Fruit fly (Drosophila melanogaster) whole organism, embryonic: ENCODE results near the gene CG7173.
A peak's percentile ranks its signal among the peaks of the same experiment; 100 is the strongest.

Source experiments
- C15 ChIP-seq: fragments of 200-800 bp; sonication (Bioruptor generic); IDR thresholded peaks from 3 replicates; pipeline ENCODE4 v1.3.6; 2022; ENCODE audit warnings: missing biosample characterization, missing genetic modification characterization
- CG12659 ChIP-seq: fragments of 200-800 bp; sonication (Bioruptor generic); optimal IDR thresholded peaks from 3 replicates; lab custom pipeline; 2017; ENCODE audit warnings: mild to moderate bottlenecking, missing biosample characterization, missing genetic modification reagents, missing genetic modification characterization
- CG12744 ChIP-seq: fragments of 200-800 bp; sonication (Bioruptor generic); optimal IDR thresholded peaks from 2 replicates; lab custom pipeline; 2016; ENCODE audit warnings: missing biosample characterization, missing genetic modification characterization
- CG17612 ChIP-seq: fragments of 200-800 bp; sonication (Bioruptor generic); IDR thresholded peaks from 2 replicates; pipeline ENCODE4 v1.3.6; 2022; ENCODE audit warnings: missing biosample characterization, missing genetic modification characterization
- CG18764 ChIP-seq: fragments of 200-800 bp; sonication (Bioruptor generic); optimal IDR thresholded peaks from 3 replicates; lab custom pipeline; 2016; ENCODE audit warnings: missing biosample characterization, missing genetic modification characterization
- CG2129 ChIP-seq: fragments of 200-800 bp; sonication (Bioruptor generic); IDR thresholded peaks from 2 replicates; pipeline ENCODE4 v1.3.6; 2022; ENCODE audit warnings: missing biosample characterization, missing genetic modification characterization; ENCODE audit not compliant: partially characterized antibody
- CG30403 ChIP-seq: fragments of 200-800 bp; sonication (Bioruptor generic); optimal IDR thresholded peaks from 3 replicates; lab custom pipeline; 2016; ENCODE audit warnings: missing biosample characterization, missing genetic modification characterization
- CG31388 ChIP-seq: fragments of 200-800 bp; sonication (Bioruptor generic); optimal IDR thresholded peaks from 2 replicates; lab custom pipeline; 2016; ENCODE audit warnings: missing biosample characterization, missing genetic modification characterization
- CG3407 ChIP-seq: fragments of 200-800 bp; sonication (Bioruptor generic); optimal IDR thresholded peaks from 2 replicates; lab custom pipeline; 2018; ENCODE audit warnings: missing biosample characterization, mild to moderate bottlenecking, missing genetic modification characterization
- CG34224 ChIP-seq: fragments of 200-800 bp; sonication (Bioruptor generic); IDR thresholded peaks from 3 replicates; pipeline ENCODE4 v1.3.6; 2022; ENCODE audit warnings: missing biosample characterization, missing genetic modification characterization; ENCODE audit not compliant: partially characterized antibody
- CG3995 ChIP-seq: fragments of 200-800 bp; sonication (Bioruptor generic); optimal IDR thresholded peaks from 3 replicates; lab custom pipeline; 2016; ENCODE audit warnings: missing biosample characterization, missing genetic modification characterization
- CG6854 ChIP-seq: fragments of 200-800 bp; sonication (Bioruptor generic); optimal IDR thresholded peaks from 3 replicates; lab custom pipeline; 2017; ENCODE audit warnings: missing biosample characterization, mild to moderate bottlenecking, missing genetic modification characterization
- CG7372 ChIP-seq: fragments of 200-800 bp; sonication (Bioruptor generic); IDR thresholded peaks from 2 replicates; pipeline ENCODE4 v1.3.6; 2022; ENCODE audit warnings: missing biosample characterization, missing genetic modification characterization
- CG8290 ChIP-seq, 3 experiments: fragments of 200-800 bp; sonication (Bioruptor generic); optimal IDR thresholded peaks; 2 replicates each; lab custom pipeline; 2016 to 2019; ENCODE audit warnings: missing biosample characterization in 3 of 3, missing genetic modification characterization in 3 of 3, mild to moderate bottlenecking in 2 of 3, moderate library complexity in 1 of 3
- Camta ChIP-seq: fragments of 200-800 bp; sonication (Bioruptor generic); optimal IDR thresholded peaks from 2 replicates; lab custom pipeline; 2016; ENCODE audit warnings: missing biosample characterization, missing genetic modification characterization
- E2f1 ChIP-seq: fragments of 200-800 bp; sonication (Bioruptor generic); IDR thresholded peaks from 2 replicates; pipeline ENCODE4 v1.3.6; 2022; ENCODE audit warnings: missing biosample characterization, missing genetic modification characterization
- H2.0 ChIP-seq: fragments of 200-800 bp; sonication (Bioruptor generic); IDR thresholded peaks from 2 replicates; pipeline ENCODE4 v1.3.6; 2022; ENCODE audit warnings: missing biosample characterization, missing genetic modification characterization
- Hey ChIP-seq: fragments of 200-800 bp; sonication (Bioruptor generic); optimal IDR thresholded peaks from 3 replicates; lab custom pipeline; 2018; ENCODE audit warnings: missing biosample characterization, mild to moderate bottlenecking, missing genetic modification characterization
- Hr51 ChIP-seq, 2 experiments: fragments of 200-800 bp; sonication (Bioruptor generic); optimal IDR thresholded peaks; 2 replicates in 1 of 2; 3 replicates in 1 of 2; lab custom pipeline; 2016 to 2018; ENCODE audit warnings: missing biosample characterization in 2 of 2, missing genetic modification characterization in 2 of 2, mild to moderate bottlenecking in 1 of 2, moderate library complexity in 1 of 2
- Jarid2 ChIP-seq: fragments of 200-800 bp; sonication (Bioruptor generic); optimal IDR thresholded peaks from 3 replicates; lab custom pipeline; 2017; ENCODE audit warnings: mild to moderate bottlenecking, missing biosample characterization, missing genetic modification reagents, missing genetic modification characterization
- Lhr ChIP-seq: fragments of 200-800 bp; sonication (Bioruptor generic); optimal IDR thresholded peaks from 3 replicates; lab custom pipeline; 2017; ENCODE audit warnings: mild to moderate bottlenecking, missing biosample characterization, missing genetic modification reagents, missing genetic modification characterization
- MTF-1 ChIP-seq: fragments of 200-800 bp; sonication (Bioruptor generic); optimal IDR thresholded peaks from 2 replicates; lab custom pipeline; 2018; ENCODE audit warnings: missing biosample characterization, mild to moderate bottlenecking, missing genetic modification characterization, borderline replicate concordance
- NfI ChIP-seq: fragments of 200-800 bp; sonication (Bioruptor generic); optimal IDR thresholded peaks from 3 replicates; lab custom pipeline; 2018; ENCODE audit warnings: missing biosample characterization, mild to moderate bottlenecking, missing genetic modification characterization, moderate library complexity
- Poxn ChIP-seq: fragments of 200-800 bp; sonication (Bioruptor generic); IDR thresholded peaks from 2 replicates; pipeline ENCODE4 v1.3.6; 2022; ENCODE audit warnings: missing biosample characterization, missing genetic modification characterization
- Side ChIP-seq: fragments of 200-800 bp; sonication (Bioruptor generic); optimal IDR thresholded peaks from 2 replicates; lab custom pipeline; 2016; ENCODE audit warnings: missing biosample characterization, missing genetic modification characterization
- Sox102F ChIP-seq: fragments of 200-800 bp; sonication (Bioruptor generic); optimal IDR thresholded peaks from 2 replicates; lab custom pipeline; 2018; ENCODE audit warnings: missing biosample characterization, mild to moderate bottlenecking, missing genetic modification characterization, moderate library complexity
- Stat92E ChIP-seq, 3 experiments: fragments of >200 bp in 2 of 3; fragments of 200-800 bp in 1 of 3; sonication (Bioruptor generic) in 1 of 3; optimal IDR thresholded peaks; 2 replicates each; lab custom pipeline; 2017 to 2019; ENCODE audit warnings: missing biosample characterization in 3 of 3, missing genetic modification characterization in 3 of 3, mild to moderate bottlenecking in 1 of 3, moderate library complexity in 1 of 3
- az2 ChIP-seq: fragments of 200-800 bp; sonication (Bioruptor generic); optimal IDR thresholded peaks from 3 replicates; lab custom pipeline; 2016; ENCODE audit warnings: missing biosample characterization, missing genetic modification characterization
- bcd ChIP-seq: fragments of 200-800 bp; sonication (Bioruptor generic); optimal IDR thresholded peaks from 2 replicates; lab custom pipeline; 2017; ENCODE audit warnings: missing biosample characterization, mild to moderate bottlenecking, missing genetic modification characterization
- cas ChIP-seq: fragments of 200-800 bp; sonication (Bioruptor generic); IDR thresholded peaks from 2 replicates; pipeline ENCODE4 v1.3.6; 2022; ENCODE audit warnings: missing biosample characterization, missing genetic modification characterization
- crol ChIP-seq: fragments of 200-800 bp; sonication (Bioruptor generic); IDR thresholded peaks from 2 replicates; pipeline ENCODE4 v1.3.6; 2022; ENCODE audit warnings: missing biosample characterization, missing genetic modification characterization
- eyg ChIP-seq: fragments of 200-800 bp; sonication (Bioruptor generic); optimal IDR thresholded peaks from 3 replicates; lab custom pipeline; 2016; ENCODE audit warnings: missing biosample characterization, missing genetic modification characterization
- fru ChIP-seq: fragments of >200 bp; optimal IDR thresholded peaks from 2 replicates; lab custom pipeline; 2017
- hkb ChIP-seq, 2 experiments: fragments of 200-800 bp in 1 of 2; fragments of >200 bp in 1 of 2; sonication (Bioruptor generic) in 1 of 2; IDR thresholded peaks in 1 of 2; optimal IDR thresholded peaks in 1 of 2; 2 replicates each; pipeline versions ENCODE4 v1.3.6 to Lab custom; 2017 to 2022; ENCODE audit warnings: missing biosample characterization in 1 of 2, missing genetic modification characterization in 1 of 2
- jigr1 ChIP-seq: fragments of 200-800 bp; sonication (Bioruptor generic); IDR thresholded peaks from 3 replicates; pipeline ENCODE4 v1.3.6; 2022; ENCODE audit warnings: missing biosample characterization, missing genetic modification characterization
- kah ChIP-seq: fragments of 200-800 bp; sonication (Bioruptor generic); optimal IDR thresholded peaks from 2 replicates; lab custom pipeline; 2018; ENCODE audit warnings: missing biosample characterization, mild to moderate bottlenecking, missing genetic modification characterization
- onecut ChIP-seq: fragments of 200-800 bp; sonication (Bioruptor generic); IDR thresholded peaks from 2 replicates; pipeline ENCODE4 v1.3.6; 2022; ENCODE audit warnings: missing biosample characterization, missing genetic modification characterization
- pan ChIP-seq, 4 experiments: fragments of >200 bp in 3 of 4; fragments of 200-800 bp in 1 of 4; sonication (Bioruptor generic) in 1 of 4; optimal IDR thresholded peaks in 3 of 4; IDR thresholded peaks in 1 of 4; 2 replicates each; pipeline versions ENCODE4 v1.3.6 to Lab custom; 2017 to 2022; ENCODE audit warnings: missing biosample characterization in 2 of 4, missing genetic modification characterization in 2 of 4, mixed read lengths in 1 of 4
- pros ChIP-seq: fragments of 200-800 bp; sonication (Bioruptor generic); optimal IDR thresholded peaks from 3 replicates; lab custom pipeline; 2019; ENCODE audit warnings: missing biosample characterization, mild to moderate bottlenecking, missing genetic modification characterization, moderate library complexity
- ro ChIP-seq: fragments of 200-800 bp; sonication (Bioruptor generic); IDR thresholded peaks from 2 replicates; pipeline ENCODE4 v1.3.6; 2022; ENCODE audit warnings: missing biosample characterization, missing genetic modification characterization
- sd ChIP-seq: fragments of 200-800 bp; sonication (Bioruptor generic); optimal IDR thresholded peaks from 3 replicates; lab custom pipeline; 2018; ENCODE audit warnings: missing biosample characterization, mild to moderate bottlenecking, missing genetic modification characterization, moderate library complexity
- slp2 ChIP-seq: fragments of 200-800 bp; sonication (Bioruptor generic); optimal IDR thresholded peaks from 2 replicates; lab custom pipeline; 2016; ENCODE audit warnings: missing biosample characterization, missing genetic modification characterization
- stc ChIP-seq: fragments of 200-800 bp; sonication (Bioruptor generic); IDR thresholded peaks from 2 replicates; pipeline ENCODE4 v1.3.6; 2022; ENCODE audit warnings: missing biosample characterization, missing genetic modification characterization
- tna ChIP-seq: fragments of 200-800 bp; sonication (Bioruptor generic); IDR thresholded peaks from 2 replicates; pipeline ENCODE4 v1.3.6; 2022; ENCODE audit warnings: missing biosample characterization, missing genetic modification characterization; ENCODE audit not compliant: partially characterized antibody
- trh ChIP-seq: fragments of 200-800 bp; sonication (Bioruptor generic); optimal IDR thresholded peaks from 2 replicates; lab custom pipeline; 2016; ENCODE audit warnings: missing biosample characterization, missing genetic modification characterization
- tup ChIP-seq: fragments of 200-800 bp; sonication (Bioruptor generic); optimal IDR thresholded peaks from 2 replicates; lab custom pipeline; 2016; ENCODE audit warnings: missing biosample characterization, mild to moderate bottlenecking, missing genetic modification characterization, moderate library complexity
- wdn ChIP-seq: fragments of 200-800 bp; sonication (Bioruptor generic); IDR thresholded peaks from 2 replicates; pipeline ENCODE4 v1.3.6; 2022; ENCODE audit warnings: missing biosample characterization, missing genetic modification characterization
- z ChIP-seq: fragments of 200-800 bp; sonication (Bioruptor generic); IDR thresholded peaks from 3 replicates; pipeline ENCODE4 v1.3.6; 2022; ENCODE audit warnings: missing biosample characterization, missing genetic modification characterization

CG7173 gene

dm6 chr3L:21568848-21569372, 10.9 kb upstream of the CG7173 start, which contains the start of the genes CRIF and SMC5 (continued):
- TF ChIP-seq CG12744 (peak; percentile 14), CG6854 (no peak), Lhr (GFP tag; lab: Kevin White, UChicago) (peak; percentile 24), bcd (GFP tag; lab: Kevin White, UChicago) (no peak), Poxn (GFP tag; lab: Robert Waterston, UW) (no peak), C15 (GFP tag; lab: Robert Waterston, UW) (0 out of 3 replicates have a peak, but pooled peaks have one; percentile 28), pros (GFP tag; lab: Kevin White, UChicago) (no peak), Sox102F (GFP tag; lab: Kevin White, UChicago) (no peak), Stat92E (GFP tag; optimal IDR thresholded peaks at IDR 0.05; lab: Kevin White, UChicago) (peak in 1 of 3 experiments; percentile 72), MTF-1 (GFP tag; lab: Kevin White, UChicago) (no peak), E2f1 (peak; percentile 44; the same call in 1 of the 2 replicates), ro (GFP tag; lab: Robert Waterston, UW) (no peak), stc (GFP tag; lab: Robert Waterston, UW) (peak; percentile 26; the same call in 1 of the 2 replicates), pan (optimal IDR thresholded peaks at IDR 0.05; lab: Kevin White, UChicago) (no peak), pan (GFP tag; optimal IDR thresholded peaks at IDR 0.05 in 1 of 2, IDR thresholded peaks at IDR 0.05 in 1 of 2) (peak in 1 of 2 experiments; percentile 53), CG12659 (GFP tag; lab: Kevin White, UChicago) (peak; percentile 79), Jarid2 (GFP tag; lab: Kevin White, UChicago) (no peak), NfI (GFP tag; lab: Kevin White, UChicago) (no peak), fru (lab: Kevin White, UChicago) (no peak), CG3995 (GFP tag; lab: Kevin White, UChicago) (peak; percentile 34), z (GFP tag; lab: Robert Waterston, UW) (no peak), hkb (optimal IDR thresholded peaks at IDR 0.05; lab: Kevin White, UChicago) (no peak), hkb (GFP tag; IDR thresholded peaks at IDR 0.05; lab: Robert Waterston, UW) (0 out of 2 replicates have a peak, but pooled peaks have one; percentile 21), Side (GFP tag; lab: Kevin White, UChicago) (peak; percentile 46), CG30403 (GFP tag; lab: Kevin White, UChicago) (peak; percentile 89), CG18764 (GFP tag; lab: Kevin White, UChicago) (peak; percentile 99), tup (no peak), CG3407 (no peak), Hr51 (GFP tag; optimal IDR thresholded peaks at IDR 0.05; lab: Kevin White, UChicago) (peak in 1 of 2 experiments; percentile 61), trh (GFP tag; lab: Kevin White, UChicago) (no peak), kah (GFP tag; lab: Kevin White, UChicago) (no peak), Hey (no peak), CG7372 (GFP tag; lab: Robert Waterston, UW) (peak; percentile 15; the same call in 1 of the 2 replicates), slp2 (GFP tag; lab: Kevin White, UChicago) (peak; percentile 68), sd (tag; lab: Kevin White, UChicago) (no peak), CG17612 (GFP tag; lab: Robert Waterston, UW) (no peak), tna (GFP tag; lab: Robert Waterston, UW) (no peak), eyg (GFP tag; lab: Kevin White, UChicago) (peak; percentile 24), cas (GFP tag; lab: Robert Waterston, UW) (no peak), crol (no peak), H2.0 (GFP tag; lab: Robert Waterston, UW) (peak; percentile 22; the same call in 1 of the 2 replicates), CG34224 (GFP tag; lab: Robert Waterston, UW) (no peak), az2 (GFP tag; lab: Kevin White, UChicago) (peak; percentile 67), CG2129 (GFP tag; lab: Robert Waterston, UW) (no peak), onecut (no peak; the same call in none of the 2 replicates), Camta (GFP tag; lab: Kevin White, UChicago) (peak; percentile 54), jigr1 (peak; percentile 39; the same call in 1 of the 3 replicates), wdn (no peak), CG8290 (GFP tag; optimal IDR thresholded peaks at IDR 0.05; lab: Kevin White, UChicago) (peak; percentile 70), CG8290 (tag; optimal IDR thresholded peaks at IDR 0.05; lab: Kevin White, UChicago) (no peak), CG31388 (no peak)
